Fruit fly (Drosophila melanogaster) whole organism, wandering third instar larva: ENCODE measurements around the gene yellow-b.

Experiments used
- Abd-B ChIP-seq: fragments of >200 bp; optimal IDR thresholded peaks from 2 replicates; lab custom pipeline; 2017; ENCODE audit warnings: missing biosample characterization, missing genetic modification characterization
- Dfd ChIP-seq: fragments of >200 bp; optimal IDR thresholded peaks from 2 replicates; lab custom pipeline; 2017; ENCODE audit warnings: missing biosample characterization, missing genetic modification characterization
- GATAd ChIP-seq: sonication (Bioruptor generic); optimal IDR thresholded peaks from 2 replicates; lab custom pipeline; 2016; ENCODE audit warnings: missing biosample characterization, missing genetic modification characterization
- Jra ChIP-seq: sonication (Bioruptor generic); optimal IDR thresholded peaks from 2 replicates; lab custom pipeline; 2016; ENCODE audit warnings: missing biosample characterization, missing genetic modification characterization
- OdsH ChIP-seq: fragments of 200-800 bp; sonication (Bioruptor generic); optimal IDR thresholded peaks from 2 replicates; lab custom pipeline; 2016; ENCODE audit warnings: missing biosample characterization, mild to moderate bottlenecking, missing genetic modification characterization
- Sp1 ChIP-seq: fragments of 200-800 bp; sonication (Bioruptor generic); optimal IDR thresholded peaks from 3 replicates; lab custom pipeline; 2019; ENCODE audit warnings: missing biosample characterization, mild to moderate bottlenecking, missing genetic modification characterization, moderate library complexity
- brk ChIP-seq: fragments of 200-800 bp; sonication (Bioruptor generic); optimal IDR thresholded peaks from 2 replicates; lab custom pipeline; 2016; ENCODE audit warnings: missing biosample characterization, mild to moderate bottlenecking, missing genetic modification characterization
- fru ChIP-seq: fragments of 200-800 bp; sonication (Bioruptor generic); optimal IDR thresholded peaks from 3 replicates; lab custom pipeline; 2016; ENCODE audit warnings: missing biosample characterization, mild to moderate bottlenecking, missing genetic modification characterization
- lola ChIP-seq: fragments of >200 bp; optimal IDR thresholded peaks from 2 replicates; lab custom pipeline; 2017; ENCODE audit warnings: missing biosample characterization, missing genetic modification characterization
- pan ChIP-seq: fragments of >200 bp; optimal IDR thresholded peaks from 2 replicates; lab custom pipeline; 2017
- psq ChIP-seq: fragments of 200-800 bp; sonication (Bioruptor generic); optimal IDR thresholded peaks from 3 replicates; lab custom pipeline; 2017; ENCODE audit warnings: missing biosample characterization, mild to moderate bottlenecking, missing genetic modification characterization, moderate library complexity
- rgr ChIP-seq: fragments of 200-800 bp; sonication (Bioruptor generic); optimal IDR thresholded peaks from 3 replicates; lab custom pipeline; 2016; ENCODE audit warnings: missing biosample characterization, mild to moderate bottlenecking, missing genetic modification characterization
- usp ChIP-seq: fragments of >200 bp; optimal IDR thresholded peaks from 2 replicates; lab custom pipeline; 2017; ENCODE audit warnings: missing biosample characterization, missing genetic modification characterization

DNA sequence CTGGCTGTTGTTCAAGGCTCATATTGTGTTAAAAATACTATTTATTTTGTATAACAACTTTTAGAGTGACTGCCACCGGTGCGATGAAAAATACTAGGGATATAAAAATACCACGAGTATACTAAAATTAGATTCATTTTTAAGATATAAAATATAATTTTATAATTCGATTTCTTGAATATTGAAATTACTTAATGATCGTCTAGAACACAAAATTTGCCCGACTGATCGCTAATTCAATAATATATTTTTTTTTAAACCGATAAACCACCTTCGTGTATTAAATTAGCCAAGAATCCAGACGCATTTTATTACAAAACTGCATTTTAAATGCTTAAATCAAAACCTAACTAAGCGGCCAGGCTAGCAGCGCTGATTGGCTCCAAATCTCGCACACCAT, 23.2 kb upstream of the yellow-b start, which contains the start of gene CG17996:
- TF ChIP-seq lola (no peak), Dfd (GFP tag; lab: Kevin White, UChicago) (no peak), rgr (GFP tag; lab: Kevin White, UChicago) (no peak), OdsH (no peak), psq (GFP tag; lab: Kevin White, UChicago) (no peak), fru (GFP tag; lab: Kevin White, UChicago) (no peak), brk (no peak), usp (GFP tag; lab: Kevin White, UChicago) (no peak), GATAd (no peak), Abd-B (GFP tag; lab: Kevin White, UChicago) (no peak), Jra (GFP tag; lab: Kevin White, UChicago) (no peak), Sp1 (GFP tag; lab: Kevin White, UChicago) (no peak), pan (lab: Kevin White, UChicago) (no peak)
